Worm (Caenorhabditis elegans) whole organism, early embryonic: Measurements from ENCODE around the gene T26G10.3.
"Not testable (repeated sequence)": the region's sequence is repeated elsewhere in the genome, so short reads cannot be mapped to it uniquely, and the experiment has no call there.

Experiments
- B0310.2 ChIP-seq: sonication (generic microtip); optimal IDR thresholded peaks from 2 replicates; lab custom pipeline; 2016; ENCODE audit warnings: mild to moderate bottlenecking, missing genetic modification characterization, missing compliant biosample characterization
- F13C5.2 ChIP-seq: sonication (generic microtip); optimal IDR thresholded peaks from 2 replicates; lab custom pipeline; 2017; ENCODE audit warnings: mild to moderate bottlenecking, missing genetic modification characterization, inconsistent platforms, missing compliant biosample characterization
- aly-1 ChIP-seq: sonication (generic microtip); optimal IDR thresholded peaks from 2 replicates; lab custom pipeline; 2016; ENCODE audit warnings: missing genetic modification characterization, missing compliant biosample characterization
- ama-1 ChIP-seq: fragments of 150-350 bp; optimal IDR thresholded peaks from 2 replicates; lab custom pipeline; 2014
- ceh-13 ChIP-seq: fragments of 200-800 bp; sonication (Bioruptor generic); optimal IDR thresholded peaks from 2 replicates; lab custom pipeline; 2018; ENCODE audit warnings: mild to moderate bottlenecking, missing genetic modification characterization, missing compliant biosample characterization
- ceh-36 ChIP-seq: sonication (generic microtip); optimal IDR thresholded peaks from 2 replicates; lab custom pipeline; 2016; ENCODE audit warnings: missing genetic modification characterization, inconsistent platforms, missing compliant biosample characterization
- ets-7 ChIP-seq: sonication (generic microtip); optimal IDR thresholded peaks from 2 replicates; lab custom pipeline; 2016; ENCODE audit warnings: missing genotype, missing genetic modification characterization, missing compliant biosample characterization
- flt-1 ChIP-seq: fragments of 200-800 bp; sonication (Bioruptor generic); IDR thresholded peaks from 2 replicates; pipeline ENCODE4 v1.3.6; 2022; ENCODE audit warnings: missing genetic modification characterization, missing compliant biosample characterization
- hmbx-1 ChIP-seq: sonication (generic microtip); optimal IDR thresholded peaks from 2 replicates; lab custom pipeline; 2016; ENCODE audit warnings: mild to moderate bottlenecking, missing genetic modification characterization, missing compliant biosample characterization
- hmg-4 ChIP-seq: fragments of 200-800 bp; sonication (Bioruptor generic); optimal IDR thresholded peaks from 2 replicates; lab custom pipeline; 2018; ENCODE audit warnings: mild to moderate bottlenecking, missing genetic modification characterization, missing compliant biosample characterization
- hnd-1 ChIP-seq: sonication (generic microtip); optimal IDR thresholded peaks from 2 replicates; lab custom pipeline; 2016; ENCODE audit warnings: missing genetic modification characterization, missing compliant biosample characterization
- pes-1 ChIP-seq: fragments of 200-800 bp; sonication (Bioruptor generic); IDR thresholded peaks from 2 replicates; pipeline ENCODE4 v1.3.6; 2022; ENCODE audit warnings: missing genetic modification reagents, missing genetic modification characterization, missing compliant biosample characterization
- scrt-1 ChIP-seq: fragments of 200-800 bp; sonication (Bioruptor generic); IDR thresholded peaks from 2 replicates; pipeline ENCODE4 v1.3.6; 2022; ENCODE audit warnings: missing genetic modification characterization, missing compliant biosample characterization
- sea-1 ChIP-seq: fragments of 200-800 bp; sonication (Bioruptor generic); conservative IDR thresholded peaks from 2 replicates; pipeline ENCODE4 v1.3.6; 2022; ENCODE audit warnings: missing genetic modification characterization, missing compliant biosample characterization
- tbx-11 ChIP-seq: fragments of 200-800 bp; sonication (Bioruptor generic); IDR thresholded peaks from 2 replicates; pipeline ENCODE4 v1.3.6; 2022; ENCODE audit warnings: missing genetic modification characterization, missing compliant biosample characterization
- tbx-37 ChIP-seq: fragments of 200-800 bp; sonication (Bioruptor generic); conservative IDR thresholded peaks from 2 replicates; pipeline ENCODE4 v1.3.6; 2022; ENCODE audit warnings: missing genetic modification reagents, missing genetic modification characterization, missing compliant biosample characterization
- tra-4 ChIP-seq: sonication (generic microtip); optimal IDR thresholded peaks from 2 replicates; lab custom pipeline; 2017; ENCODE audit warnings: missing genetic modification characterization, missing compliant biosample characterization

T26G10.3 gene

DNA sequence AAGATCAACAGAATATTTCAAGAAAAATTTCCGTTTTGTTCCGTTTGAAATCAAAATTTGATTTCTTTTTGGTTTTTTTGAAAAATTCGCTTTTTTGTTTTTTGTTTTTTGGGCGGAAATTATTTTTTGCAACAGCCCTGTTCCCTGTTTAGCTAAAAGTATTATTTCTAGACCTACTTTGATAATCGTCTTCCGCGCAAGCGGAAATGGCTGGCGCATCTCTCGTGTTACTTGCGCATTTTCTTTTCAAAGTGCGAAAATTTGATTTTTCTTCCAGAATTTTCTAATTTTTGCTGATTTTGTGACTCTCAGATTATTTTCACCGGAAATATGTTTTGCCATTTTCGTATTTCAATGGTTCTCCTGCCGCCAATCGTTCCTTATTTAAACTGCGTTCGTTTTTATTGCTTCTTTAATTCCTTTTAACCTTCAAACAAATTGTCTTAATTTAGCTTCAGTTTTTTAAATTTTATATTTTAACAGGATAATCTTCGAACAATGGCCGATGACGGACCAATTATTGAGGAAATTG, 20.4 kb upstream of the T26G10.3 start, which contains the start of gene cpar-1:
Gene cpar-1 (plus strand): TSS at position 482 of the 532 bp plus-strand sequence.
- TF ChIP-seq hmbx-1 (no peak), tra-4 (tag; lab: Kevin White, UChicago) (no peak), ama-1 (lab: Kevin White, UChicago) (no peak), F13C5.2 (tag; lab: Kevin White, UChicago) (no peak), B0310.2 (no peak), ceh-13 (GFP tag; lab: Kevin White, UChicago) (no peak), hnd-1 (no peak)

DNA sequence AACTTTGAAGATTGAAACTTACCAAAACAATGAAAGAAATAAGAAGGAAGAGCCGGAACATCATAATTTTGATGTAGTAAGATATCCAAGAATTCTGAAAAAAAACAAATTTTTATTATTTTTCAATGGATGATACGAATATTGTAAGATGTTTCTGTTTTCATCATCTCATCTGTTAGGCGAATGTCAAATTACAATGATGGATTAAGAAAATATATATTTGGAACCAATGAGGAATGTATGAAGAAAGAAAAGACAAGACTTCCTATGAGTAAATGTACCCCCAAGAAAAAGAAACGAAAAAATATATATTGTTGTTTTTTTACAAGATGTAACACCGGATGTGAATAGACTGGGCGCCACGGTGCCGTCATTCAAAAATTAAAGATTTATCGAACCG, 13.1 kb upstream of the T26G10.3 start, which contains the start of gene T26G10.5:
Gene T26G10.5 (minus strand): TSS at position 101 of the 400 bp plus-strand sequence.
- TF ChIP-seq F13C5.2 (tag; lab: Kevin White, UChicago), result no peak
- TF ChIP-seq tbx-11 (GFP tag; lab: Robert Waterston, UW), result no peak
- TF ChIP-seq pes-1 (GFP tag; lab: Robert Waterston, UW), result no peak
- no peak for TF ChIP-seq B0310.2
- TF ChIP-seq ceh-13 (GFP tag; lab: Kevin White, UChicago), result no peak

DNA sequence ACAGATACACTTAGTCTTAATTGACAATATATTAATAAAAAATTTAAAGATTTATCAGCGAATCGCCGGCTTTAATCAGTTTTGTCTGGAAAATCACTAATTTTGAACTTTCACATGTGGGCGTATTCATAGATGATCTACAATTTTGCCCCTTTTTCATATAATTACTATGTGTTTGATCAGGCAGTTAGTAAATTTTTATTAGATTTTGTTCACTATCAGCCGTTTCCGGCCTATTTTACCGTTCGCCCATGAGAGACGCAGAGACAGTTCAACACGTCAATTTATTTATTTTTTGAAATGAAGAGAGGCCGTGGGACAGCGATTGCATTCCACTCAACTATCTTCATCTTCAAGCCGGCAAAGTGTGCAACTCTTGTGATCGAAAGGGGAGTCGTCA, 7.0 kb upstream of the T26G10.3 start, which contains the start of gene T26G10.4:
Gene T26G10.4 (plus strand): TSS at position 301 of the 400 bp plus-strand sequence.
- not testable (repeated sequence) for TF ChIP-seq aly-1 (tag; lab: Kevin White, UChicago); sea-1 (GFP tag; lab: Robert Waterston, UW); hmg-4

DNA sequence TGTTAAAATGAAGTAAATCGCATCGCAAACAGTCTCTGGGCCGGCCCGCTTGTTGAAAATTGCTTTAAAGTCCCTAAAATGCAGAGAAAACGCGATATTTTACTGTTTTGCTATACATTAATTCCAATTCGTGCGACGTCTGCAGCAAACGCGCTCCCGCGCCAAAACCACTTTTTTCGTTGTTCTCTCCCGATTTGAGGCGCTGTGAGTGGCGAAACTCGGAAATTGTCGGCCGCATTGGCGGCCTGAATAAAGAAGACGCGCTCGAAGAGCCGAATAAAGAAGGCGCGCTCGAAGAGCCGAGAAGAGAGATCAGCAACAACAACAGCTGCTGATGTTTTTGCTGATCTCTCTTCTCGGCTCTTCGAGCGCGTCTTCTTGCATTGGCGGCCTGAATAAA, 4.9 kb downstream of the T26G10.3 start:
- TF ChIP-seq sea-1 (GFP tag; lab: Robert Waterston, UW) (0 out of 2 replicates have a peak, but pooled peaks have one; percentile 51), pes-1 (GFP tag; lab: Robert Waterston, UW) (peak; percentile 51), tbx-11 (GFP tag; lab: Robert Waterston, UW) (0 out of 2 replicates have a peak, but pooled peaks have one; percentile 7), scrt-1 (GFP tag; lab: Robert Waterston, UW) (peak; percentile 65)

DNA sequence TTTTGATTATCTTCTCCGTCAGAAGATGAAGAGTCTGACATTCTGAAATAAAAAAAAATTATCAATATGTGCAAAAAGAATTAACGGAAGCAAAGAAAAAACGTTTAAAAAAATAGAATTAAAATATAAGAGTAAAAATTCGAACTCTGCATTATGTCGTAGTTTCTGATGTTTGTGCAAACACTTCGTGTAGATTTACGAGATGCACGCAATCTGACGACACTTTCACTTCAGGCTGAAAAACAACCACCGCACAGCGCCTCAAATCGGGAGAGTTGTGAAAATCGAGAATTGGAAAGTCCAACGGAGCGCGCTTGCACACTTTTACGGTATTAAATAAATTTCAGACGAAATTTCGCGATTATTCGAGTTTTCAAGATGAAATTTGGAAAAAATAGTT, 6.6 kb downstream of the T26G10.3 start, which contains the start of gene T26G10.1:
Gene T26G10.1 (minus strand): TSS at position 42 of the 400 bp plus-strand sequence.
- TF ChIP-seq hnd-1, result no peak

DNA sequence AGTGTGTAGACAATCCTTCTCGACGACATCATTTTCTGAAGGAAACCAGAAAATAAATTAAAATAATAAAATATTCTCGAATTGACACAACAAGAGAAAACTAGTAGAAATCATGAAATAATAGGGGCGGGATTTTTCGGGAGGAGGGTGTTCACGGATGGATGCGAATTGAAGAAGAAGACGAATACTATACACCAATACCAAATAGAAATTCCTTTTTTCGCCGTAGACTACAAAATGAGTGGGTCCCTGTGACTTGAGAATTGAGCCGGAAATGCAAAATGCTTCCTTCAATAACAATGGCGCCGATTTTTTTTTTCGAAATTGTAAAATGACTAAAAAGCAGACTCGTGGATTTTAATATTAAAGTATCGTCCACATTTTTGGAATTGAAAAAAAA, 12.2 kb downstream of the T26G10.3 start, which contains the start of gene nlp-48:
Gene nlp-48 (minus strand): TSS at position 101 of the 400 bp plus-strand sequence.
- TF ChIP-seq ceh-13 (GFP tag; lab: Kevin White, UChicago), result no peak
- TF ChIP-seq sea-1 (GFP tag; lab: Robert Waterston, UW), result no peak
- TF ChIP-seq aly-1 (tag; lab: Kevin White, UChicago), result no peak
- TF ChIP-seq hnd-1, result no peak
- no peak for TF ChIP-seq pes-1 (GFP tag; lab: Robert Waterston, UW)
- no peak for TF ChIP-seq flt-1
- no peak for TF ChIP-seq tra-4 (tag; lab: Kevin White, UChicago)
- TF ChIP-seq hmbx-1, result no peak
- TF ChIP-seq ets-7 (tag; lab: Kevin White, UChicago), result no peak
- TF ChIP-seq ceh-36, result no peak
- no peak for TF ChIP-seq hmg-4
- TF ChIP-seq tbx-37 (GFP tag; lab: Robert Waterston, UW), result no peak
- no peak for TF ChIP-seq scrt-1 (GFP tag; lab: Robert Waterston, UW)

DNA sequence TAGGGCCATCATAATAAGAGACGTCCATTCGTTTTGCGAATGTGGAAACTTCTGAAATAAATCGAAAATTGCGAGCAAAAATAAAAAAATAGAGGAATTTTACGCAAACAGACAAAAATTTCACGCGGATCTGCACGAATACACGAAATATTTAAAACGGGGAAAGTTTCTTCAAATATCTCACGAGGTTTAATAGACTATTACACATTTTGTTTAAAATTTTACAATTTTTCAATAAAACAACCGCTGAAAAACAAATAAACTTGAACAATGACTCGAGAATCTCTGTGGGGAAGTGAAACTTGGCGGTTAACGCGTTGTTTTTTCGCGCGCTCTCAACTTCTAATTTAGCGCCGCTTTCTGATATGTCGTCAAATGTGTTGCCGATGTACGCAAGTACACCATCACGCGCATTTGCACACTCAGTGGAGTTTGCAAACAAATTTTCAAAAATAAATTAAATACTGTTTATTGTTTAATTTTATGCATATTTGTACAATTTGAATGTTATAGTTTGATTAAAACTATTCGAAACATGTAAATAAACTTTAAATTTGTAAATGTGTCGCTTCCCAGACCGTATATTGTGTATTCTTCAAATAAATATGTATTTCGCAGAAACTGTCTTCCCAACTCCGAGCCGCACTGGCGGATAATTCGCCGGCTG, 20.0 kb downstream of the T26G10.3 start, which contains the start of the genes gpr-2 and rgr-1:
Gene gpr-2 (minus strand): TSS at position 51 of the 667 bp plus-strand sequence.
Gene rgr-1 (plus strand): TSS at position 617 of the 667 bp plus-strand sequence.
- TF ChIP-seq ets-7 (tag; lab: Kevin White, UChicago), result no peak
- TF ChIP-seq ceh-13 (GFP tag; lab: Kevin White, UChicago), result no peak
- TF ChIP-seq tbx-37 (GFP tag; lab: Robert Waterston, UW), result no peak
- TF ChIP-seq B0310.2, result no peak

DNA sequence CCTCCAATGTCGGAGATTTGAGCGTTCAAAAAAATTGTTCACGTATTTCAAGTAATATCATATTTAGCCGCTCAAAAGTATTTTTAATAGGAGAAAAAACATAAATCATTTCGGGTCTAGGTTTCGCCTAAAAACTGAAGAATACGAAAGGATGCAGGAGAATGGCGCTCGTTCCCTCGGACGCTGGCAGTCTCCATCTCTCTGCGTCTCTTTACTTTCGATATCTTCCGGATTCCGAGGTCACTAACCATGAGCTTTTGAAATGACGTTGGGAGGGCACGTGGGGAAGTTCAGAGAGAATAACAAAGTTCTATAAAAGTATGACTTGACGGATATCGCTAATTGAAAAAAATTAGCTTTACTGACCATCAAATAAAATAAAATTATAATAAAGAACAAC, 22.3 kb downstream of the T26G10.3 start:
- TF ChIP-seq hmg-4 (no peak), tra-4 (tag; lab: Kevin White, UChicago) (no peak), tbx-11 (GFP tag; lab: Robert Waterston, UW) (no peak), flt-1 (no peak), hmbx-1 (no peak), hnd-1 (no peak), scrt-1 (GFP tag; lab: Robert Waterston, UW) (no peak), ceh-36 (no peak), B0310.2 (no peak), ama-1 (lab: Kevin White, UChicago) (no peak), sea-1 (GFP tag; lab: Robert Waterston, UW) (no peak)

DNA sequence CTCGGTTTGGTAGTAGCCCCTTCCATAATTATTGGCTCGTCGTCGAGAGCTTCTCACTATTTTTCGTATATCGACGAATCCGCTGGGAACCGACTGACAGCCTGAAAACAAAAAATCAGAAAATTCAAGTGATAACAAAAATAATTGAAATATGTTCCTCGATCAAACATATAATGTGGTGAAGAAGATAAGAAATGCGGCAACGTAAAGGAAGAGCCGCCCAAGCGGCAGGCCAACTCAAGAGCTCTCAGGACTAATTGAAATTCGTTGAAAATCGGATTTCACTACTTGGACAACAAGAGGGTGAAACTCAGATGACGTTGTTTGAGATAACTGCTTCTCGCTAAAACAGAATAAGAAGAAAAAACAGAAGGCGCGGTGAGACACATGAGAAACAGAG, 23.2 kb downstream of the T26G10.3 start, which contains the start of gene slc-17.2:
Gene slc-17.2 (minus strand): TSS at position 101 of the 400 bp plus-strand sequence.
- no peak for TF ChIP-seq tbx-11 (GFP tag; lab: Robert Waterston, UW)
- TF ChIP-seq ceh-36, result no peak
- no peak for TF ChIP-seq hmbx-1
- TF ChIP-seq hmg-4, result no peak
- TF ChIP-seq ceh-13 (GFP tag; lab: Kevin White, UChicago), result no peak
- no peak for TF ChIP-seq scrt-1 (GFP tag; lab: Robert Waterston, UW)
- no peak for TF ChIP-seq pes-1 (GFP tag; lab: Robert Waterston, UW)
- no peak for TF ChIP-seq ama-1 (lab: Kevin White, UChicago)
- no peak for TF ChIP-seq hnd-1
- TF ChIP-seq B0310.2, result no peak
- no peak for TF ChIP-seq ets-7 (tag; lab: Kevin White, UChicago)
- no peak for TF ChIP-seq flt-1
- TF ChIP-seq tbx-37 (GFP tag; lab: Robert Waterston, UW), result no peak
- no peak for TF ChIP-seq sea-1 (GFP tag; lab: Robert Waterston, UW)
- TF ChIP-seq F13C5.2 (tag; lab: Kevin White, UChicago), result no peak
- no peak for TF ChIP-seq aly-1 (tag; lab: Kevin White, UChicago)
- TF ChIP-seq tra-4 (tag; lab: Kevin White, UChicago), result no peak
